Fruit fly (Drosophila melanogaster) S2 (cell line): Measurements from ENCODE around the gene CG31516.

Source experiments
- CG8478 ChIP-seq: fragments of >200 bp; optimal IDR thresholded peaks from 2 replicates; lab custom pipeline; 2018
- CTCF ChIP-seq, 2 experiments: fragments of >200 bp; optimal IDR thresholded peaks; 2 replicates each; lab custom pipeline; 2018

DNA sequence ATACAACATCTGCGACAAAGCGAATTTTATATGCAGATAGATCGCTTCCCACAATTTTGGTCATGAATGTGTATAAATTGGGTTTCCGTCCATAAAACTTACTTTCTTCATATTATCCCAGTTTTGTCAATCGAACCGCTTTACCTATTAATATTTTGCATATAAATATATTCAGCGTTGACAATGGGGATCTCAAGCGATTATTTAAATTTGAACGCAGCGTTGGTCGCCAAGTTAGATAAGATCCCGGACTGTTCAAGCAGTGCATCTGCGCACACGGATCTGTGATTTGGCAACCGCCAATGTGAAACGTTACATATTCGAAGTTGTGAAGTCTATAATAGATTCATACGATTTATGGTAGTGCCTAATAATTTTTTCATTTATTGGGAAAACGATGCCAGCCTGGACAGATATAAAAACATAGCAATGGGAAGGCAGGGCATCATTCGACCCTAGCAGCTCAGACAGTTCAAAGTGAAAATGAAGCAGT, 26.7 kb upstream of the CG31516 start, which contains the start of gene TwdlF:
- TF ChIP-seq CTCF (optimal IDR thresholded peaks at IDR 0.05; lab: Kevin White, UChicago): no peak
- TF ChIP-seq CG8478 (lab: Kevin White, UChicago): no peak
